Worm (Caenorhabditis elegans) whole organism, young adult: ENCODE measurements around the gene str-85.

ENCODE experiments used
- B0336.3 ChIP-seq: fragments of 200-800 bp; sonication (Bioruptor generic); IDR thresholded peaks from 2 replicates; pipeline ENCODE4 v1.3.6; 2022; ENCODE audit warnings: missing genetic modification characterization, missing compliant biosample characterization
- F52B5.7 ChIP-seq: sonication (generic microtip); optimal IDR thresholded peaks from 2 replicates; lab custom pipeline; 2016; ENCODE audit warnings: mild to moderate bottlenecking, missing genetic modification characterization, missing compliant biosample characterization
- F55B11.4 ChIP-seq: sonication (generic microtip); optimal IDR thresholded peaks from 2 replicates; lab custom pipeline; 2016; ENCODE audit warnings: missing compliant biosample characterization, missing genetic modification characterization, borderline replicate concordance; ENCODE audit not compliant: insufficient read depth
- F57C9.4 ChIP-seq: sonication (generic microtip); optimal IDR thresholded peaks from 2 replicates; lab custom pipeline; 2017; ENCODE audit warnings: mild to moderate bottlenecking, missing genetic modification characterization, missing compliant biosample characterization
- K11D2.4 ChIP-seq: fragments of 200-800 bp; sonication (Bioruptor generic); IDR thresholded peaks from 2 replicates; pipeline ENCODE4 v1.3.6; 2022; ENCODE audit warnings: missing genetic modification reagents, missing genetic modification characterization, missing compliant biosample characterization
- ama-1 ChIP-seq, 3 experiments: fragments of 150-350 bp in 1 of 3; sonication (generic microtip) in 2 of 3; optimal IDR thresholded peaks; 2 replicates each; lab custom pipeline; 2014 to 2018; ENCODE audit warnings: missing biosample characterization in 2 of 3, missing genetic modification characterization in 2 of 3, missing genetic modification reagents in 2 of 3
- aptf-3 ChIP-seq: fragments of 200-800 bp; sonication (Bioruptor generic); IDR thresholded peaks from 2 replicates; pipeline ENCODE4 v1.3.6; 2022; ENCODE audit warnings: missing genetic modification characterization, missing compliant biosample characterization
- attf-3 ChIP-seq: fragments of 200-800 bp; sonication (Bioruptor generic); conservative IDR thresholded peaks from 2 replicates; pipeline ENCODE4 v1.3.6; 2022; ENCODE audit warnings: missing genetic modification reagents, missing genetic modification characterization, missing compliant biosample characterization
- bed-2 ChIP-seq: fragments of 200-800 bp; sonication (Bioruptor generic); IDR thresholded peaks from 2 replicates; pipeline ENCODE4 v1.3.6; 2022; ENCODE audit warnings: missing genetic modification reagents, missing genetic modification characterization, missing compliant biosample characterization
- cebp-2 ChIP-seq: fragments of 200-800 bp; sonication (Bioruptor generic); IDR thresholded peaks from 2 replicates; pipeline ENCODE4 v1.3.6; 2022; ENCODE audit warnings: missing genetic modification characterization, missing compliant biosample characterization
- ceh-40 ChIP-seq: fragments of 200-800 bp; sonication (Bioruptor generic); IDR thresholded peaks from 2 replicates; pipeline ENCODE4 v1.3.6; 2022; ENCODE audit warnings: missing genetic modification characterization, missing compliant biosample characterization
- ceh-91 ChIP-seq: fragments of 200-800 bp; sonication (Bioruptor generic); IDR thresholded peaks from 2 replicates; pipeline ENCODE4 v1.3.6; 2022; ENCODE audit warnings: missing genetic modification reagents, missing genetic modification characterization, missing compliant biosample characterization
- dpff-1 ChIP-seq: sonication (generic microtip); optimal IDR thresholded peaks from 2 replicates; lab custom pipeline; 2017; ENCODE audit warnings: mild to moderate bottlenecking, missing genetic modification characterization, missing compliant biosample characterization
- ets-4 ChIP-seq: fragments of 200-800 bp; sonication (Bioruptor generic); optimal IDR thresholded peaks from 2 replicates; lab custom pipeline; 2018; ENCODE audit warnings: mild to moderate bottlenecking, missing genetic modification characterization, missing compliant biosample characterization
- fkh-3 ChIP-seq: sonication (generic microtip); optimal IDR thresholded peaks from 2 replicates; lab custom pipeline; 2016; ENCODE audit warnings: mild to moderate bottlenecking, missing genetic modification characterization, missing compliant biosample characterization
- gei-17 ChIP-seq: fragments of 200-800 bp; sonication (Bioruptor generic); optimal IDR thresholded peaks from 2 replicates; lab custom pipeline; 2018; ENCODE audit warnings: mild to moderate bottlenecking, missing genetic modification characterization, missing compliant biosample characterization
- hlh-12 ChIP-seq: sonication (generic microtip); optimal IDR thresholded peaks from 2 replicates; lab custom pipeline; 2016; ENCODE audit warnings: missing genetic modification characterization, missing compliant biosample characterization
- hmg-1.2 ChIP-seq: fragments of 200-800 bp; sonication (Bioruptor generic); IDR thresholded peaks from 2 replicates; pipeline ENCODE4 v1.3.6; 2022; ENCODE audit warnings: missing genetic modification reagents, missing genetic modification characterization, missing compliant biosample characterization
- hsf-1 ChIP-seq: fragments of 200-800 bp; sonication (Bioruptor generic); IDR thresholded peaks from 2 replicates; pipeline ENCODE4 v1.3.6; 2022; ENCODE audit warnings: missing genetic modification reagents, missing genetic modification characterization, missing compliant biosample characterization
- let-607 ChIP-seq, 2 experiments: fragments of 200-800 bp in 1 of 2; sonication (Bioruptor generic) in 1 of 2; sonication (generic microtip) in 1 of 2; optimal IDR thresholded peaks; 2 replicates each; lab custom pipeline; 2016 to 2018; ENCODE audit warnings: mild to moderate bottlenecking in 2 of 2, missing compliant biosample characterization in 2 of 2, missing genetic modification characterization in 2 of 2, moderate library complexity in 2 of 2, missing genotype in 1 of 2
- madf-10 ChIP-seq: sonication (generic microtip); optimal IDR thresholded peaks from 2 replicates; lab custom pipeline; 2016; ENCODE audit warnings: mild to moderate bottlenecking, missing genetic modification characterization, missing compliant biosample characterization
- madf-3 ChIP-seq: fragments of 200-800 bp; sonication (Bioruptor generic); IDR thresholded peaks from 2 replicates; pipeline ENCODE4 v1.3.6; 2022; ENCODE audit warnings: missing genetic modification reagents, missing genetic modification characterization, missing compliant biosample characterization
- mxl-1 ChIP-seq: sonication (generic microtip); optimal IDR thresholded peaks from 2 replicates; lab custom pipeline; 2016; ENCODE audit warnings: missing genetic modification characterization, missing compliant biosample characterization
- nfya-2 ChIP-seq: fragments of 200-800 bp; sonication (Bioruptor generic); IDR thresholded peaks from 2 replicates; pipeline ENCODE4 v1.3.6; 2022; ENCODE audit warnings: missing genetic modification reagents, missing genetic modification characterization, missing compliant biosample characterization
- nfyb-1 ChIP-seq: fragments of 200-800 bp; sonication (Bioruptor generic); IDR thresholded peaks from 2 replicates; pipeline ENCODE4 v1.3.6; 2022; ENCODE audit warnings: missing genetic modification reagents, missing genetic modification characterization, missing compliant biosample characterization
- nhr-80 ChIP-seq: sonication (generic microtip); optimal IDR thresholded peaks from 2 replicates; lab custom pipeline; 2016; ENCODE audit warnings: missing genetic modification characterization, missing compliant biosample characterization
- pbrm-1 ChIP-seq: fragments of 200-800 bp; sonication (Bioruptor generic); IDR thresholded peaks from 2 replicates; pipeline ENCODE4 v1.3.6; 2022; ENCODE audit warnings: missing genetic modification reagents, missing genetic modification characterization, missing compliant biosample characterization
- rpc-1 ChIP-seq, 2 experiments: fragments of 150-350 bp in 1 of 2; sonication (generic microtip) in 1 of 2; optimal IDR thresholded peaks; 2 replicates each; lab custom pipeline; 2014 to 2018; ENCODE audit warnings: missing biosample characterization in 1 of 2, missing genetic modification characterization in 1 of 2, missing genetic modification reagents in 1 of 2, missing genotype in 1 of 2
- sdz-38 ChIP-seq: sonication (generic microtip); optimal IDR thresholded peaks from 2 replicates; lab custom pipeline; 2016; ENCODE audit warnings: missing genotype, missing genetic modification characterization, missing compliant biosample characterization
- somi-1 ChIP-seq: fragments of 200-800 bp; sonication (Bioruptor generic); optimal IDR thresholded peaks from 2 replicates; lab custom pipeline; 2018; ENCODE audit warnings: mild to moderate bottlenecking, missing genetic modification characterization, missing compliant biosample characterization
- tbp1 ChIP-seq: fragments of 200-800 bp; sonication (Bioruptor generic); optimal IDR thresholded peaks from 2 replicates; lab custom pipeline; 2018; ENCODE audit warnings: mild to moderate bottlenecking, missing genetic modification characterization, missing compliant biosample characterization
- tlf-1 ChIP-seq: fragments of 200-800 bp; sonication (Bioruptor generic); optimal IDR thresholded peaks from 2 replicates; lab custom pipeline; 2018; ENCODE audit warnings: mild to moderate bottlenecking, missing genetic modification characterization, missing compliant biosample characterization
- ztf-18 ChIP-seq: sonication (generic microtip); optimal IDR thresholded peaks from 2 replicates; lab custom pipeline; 2016; ENCODE audit warnings: missing genotype, mild to moderate bottlenecking, missing genetic modification characterization, missing compliant biosample characterization
- ztf-22 ChIP-seq: fragments of 200-800 bp; sonication (Bioruptor generic); optimal IDR thresholded peaks from 2 replicates; lab custom pipeline; 2018; ENCODE audit warnings: mild to moderate bottlenecking, missing genetic modification characterization, moderate library complexity, missing compliant biosample characterization
- ztf-3 ChIP-seq: fragments of 200-800 bp; sonication (Bioruptor generic); optimal IDR thresholded peaks from 2 replicates; lab custom pipeline; 2018; ENCODE audit warnings: mild to moderate bottlenecking, missing genetic modification characterization, missing compliant biosample characterization

str-85 gene

ce11 chrV:8939424-8940065 lies 46.1 kb downstream of the str-85 start (continued):
- TF ChIP-seq nfya-2 (GFP tag; lab: Robert Waterston, UW) (no peak), B0336.3 (GFP tag; lab: Robert Waterston, UW) (peak; percentile 18; the same call in 1 of the 2 replicates), let-607 (tag; optimal IDR thresholded peaks at IDR 0.05; lab: Kevin White, UChicago) (peak in 1 of 2 experiments; percentile 36), tlf-1 (GFP tag; lab: Kevin White, UChicago) (peak; percentile 51), gei-17 (GFP tag; lab: Kevin White, UChicago) (peak; percentile 59)

- TF ChIP-seq F52B5.7 (tag; lab: Kevin White, UChicago): no peak
- TF ChIP-seq fkh-3 (tag; lab: Kevin White, UChicago): no peak
Measured at ce11 chrV:8938943-8939342, 46.7 kb downstream of the str-85 start.

ce11 chrV:8938445-8938844 lies 47.2 kb downstream of the str-85 start:
- TF ChIP-seq madf-3 (GFP tag; lab: Robert Waterston, UW): 0 out of 2 replicates have a peak, but pooled peaks have one; percentile 21
- TF ChIP-seq madf-10 (tag; lab: Kevin White, UChicago): no peak
- TF ChIP-seq hlh-12 (tag; lab: Kevin White, UChicago): no peak
- TF ChIP-seq ama-1 (optimal IDR thresholded peaks at IDR 0.05; lab: Kevin White, UChicago): peak; percentile 11
- TF ChIP-seq ama-1 (GFP tag; optimal IDR thresholded peaks at IDR 0.05; lab: Kevin White, UChicago): no peak
- no peak for TF ChIP-seq ets-4
- TF ChIP-seq F55B11.4: no peak
- TF ChIP-seq somi-1 (GFP tag; lab: Kevin White, UChicago): no peak

ce11 chrV:8937476-8938249 lies 48.0 kb downstream of the str-85 start:
- TF ChIP-seq pbrm-1 (GFP tag; lab: Robert Waterston, UW): 0 out of 2 replicates have a peak, but pooled peaks have one; percentile 9
- no peak for TF ChIP-seq ztf-3 (GFP tag; lab: Kevin White, UChicago)
- TF ChIP-seq ama-1 (optimal IDR thresholded peaks at IDR 0.05; lab: Kevin White, UChicago): peak; percentile 65
- TF ChIP-seq ama-1 (GFP tag; optimal IDR thresholded peaks at IDR 0.05; lab: Kevin White, UChicago): no peak
- TF ChIP-seq, all 124 proteins: peak for 2

ce11 chrV:8936791-8937475 lies 48.7 kb downstream of the str-85 start:
- TF ChIP-seq pbrm-1 (GFP tag; lab: Robert Waterston, UW) (0 out of 2 replicates have a peak, but pooled peaks have one; percentile 28), ceh-40 (GFP tag; lab: Robert Waterston, UW) (0 out of 2 replicates have a peak, but pooled peaks have one; percentile 31), nfyb-1 (GFP tag; lab: Robert Waterston, UW) (0 out of 2 replicates have a peak, but pooled peaks have one; percentile 16), hsf-1 (0 out of 2 replicates have a peak, but pooled peaks have one; percentile 61), mxl-1 (tag; lab: Kevin White, UChicago) (no peak), nhr-80 (tag; lab: Kevin White, UChicago) (peak; percentile 29)

- TF ChIP-seq F57C9.4 (tag; lab: Kevin White, UChicago) (no peak), rpc-1 (optimal IDR thresholded peaks at IDR 0.05; lab: Kevin White, UChicago) (peak; percentile 64), rpc-1 (tag; optimal IDR thresholded peaks at IDR 0.05; lab: Kevin White, UChicago) (no peak), ama-1 (optimal IDR thresholded peaks at IDR 0.05; lab: Kevin White, UChicago) (peak; percentile 54), ama-1 (GFP tag; optimal IDR thresholded peaks at IDR 0.05; lab: Kevin White, UChicago) (no peak), attf-3 (GFP tag; lab: Robert Waterston, UW) (no peak), aptf-3 (GFP tag; lab: Robert Waterston, UW) (no peak), bed-2 (GFP tag; lab: Robert Waterston, UW) (no peak), sdz-38 (tag; lab: Kevin White, UChicago) (no peak), dpff-1 (tag; lab: Kevin White, UChicago) (no peak), K11D2.4 (GFP tag; lab: Robert Waterston, UW) (peak; percentile 86), ztf-22 (GFP tag; lab: Kevin White, UChicago) (no peak), tbp1 (peak; percentile 65), ztf-18 (tag; lab: Kevin White, UChicago) (no peak), cebp-2 (GFP tag; lab: Robert Waterston, UW) (no peak), ceh-91 (no peak), F55B11.4 (no peak), hmg-1.2 (peak; percentile 85)
Measured at ce11 chrV:8936184-8936589, 49.5 kb downstream of the str-85 start, which contains the start of gene unc-23. TSS of gene unc-23 (plus strand) at chrV:8936359.
